Worm (Caenorhabditis elegans) whole organism, young adult: ENCODE data around the gene mans-4.

Experiments used
- B0336.3 ChIP-seq: fragments of 200-800 bp; sonication (Bioruptor generic); IDR thresholded peaks from 2 replicates; pipeline ENCODE4 v1.3.6; 2022; ENCODE audit warnings: missing genetic modification characterization, missing compliant biosample characterization
- unc-130 ChIP-seq: sonication (generic microtip); optimal IDR thresholded peaks from 2 replicates; lab custom pipeline; 2016; ENCODE audit warnings: missing genetic modification reagents, missing genetic modification characterization, missing compliant biosample characterization

DNA sequence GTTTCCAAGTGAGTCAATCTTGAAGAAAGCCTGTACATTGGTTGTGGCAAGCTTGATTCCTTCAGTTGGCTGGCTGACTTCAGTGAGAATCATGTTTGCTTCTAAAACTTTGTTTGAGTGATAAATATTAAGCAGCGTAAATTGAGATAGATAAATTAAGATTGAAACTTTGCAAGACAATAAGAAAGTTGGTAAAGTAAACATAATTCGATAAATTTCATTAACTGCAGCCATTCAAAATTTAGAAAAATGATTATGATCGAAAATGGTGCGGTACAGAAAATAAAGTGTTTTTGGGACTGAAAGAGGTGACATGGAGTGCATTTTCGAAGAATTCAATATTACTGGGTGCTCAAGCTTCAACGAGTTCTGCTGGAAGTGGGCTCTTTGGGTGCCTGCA lies 17.2 kb upstream of the mans-4 start, which contains the start of gene icln-1:
- TF ChIP-seq unc-130 (no peak), B0336.3 (GFP tag; lab: Robert Waterston, UW) (no peak)
